Worm (Caenorhabditis elegans): ENCODE data around the gene K07H8.12.

DNA sequence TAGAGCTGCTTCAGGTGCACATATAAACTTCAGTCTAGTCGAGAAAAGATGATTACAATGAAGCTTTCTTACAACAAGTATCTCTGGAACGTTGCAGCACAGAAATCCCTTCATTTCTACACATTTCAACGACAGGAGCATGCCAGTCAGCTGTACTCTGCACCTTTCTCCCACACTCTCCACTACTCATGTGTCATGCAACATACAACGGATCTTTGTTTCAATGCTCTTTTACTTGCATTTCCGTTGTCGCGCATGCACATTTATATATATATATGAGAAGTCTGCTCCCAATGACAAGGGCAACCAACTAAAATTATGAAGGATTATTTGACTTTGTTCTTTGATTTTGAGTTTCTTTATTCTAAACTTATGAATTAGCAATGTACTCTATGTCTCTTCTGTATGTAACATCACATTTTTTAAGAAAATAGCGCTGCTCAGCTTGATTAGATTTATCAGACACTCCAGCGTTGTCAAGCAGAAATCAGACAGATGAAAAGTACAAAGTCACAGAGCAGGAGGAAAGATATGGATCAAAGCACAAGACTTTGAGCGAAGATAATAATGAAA is 41.3 kb downstream of the K07H8.12 start:
- TF ChIP-seq ztf-3 (GFP tag; optimal IDR thresholded peaks at IDR 0.05) (no peak), nhr-90 (tag; optimal IDR thresholded peaks at IDR 0.05) (no peak), unc-62 (GFP tag; optimal IDR thresholded peaks at IDR 0.05) (no peak), him-1 (tag; optimal IDR thresholded peaks at IDR 0.05) (no peak), nhr-120 (GFP tag; IDR thresholded peaks at IDR 0.05) (no peak), hlh-12 (tag; optimal IDR thresholded peaks at IDR 0.05) (no peak), lin-40 (tag; optimal IDR thresholded peaks at IDR 0.05) (no peak), lsl-1 (GFP tag; optimal IDR thresholded peaks at IDR 0.05) (no peak), unc-130 (GFP tag; optimal IDR thresholded peaks at IDR 0.05) (no peak), ets-4 (GFP tag; optimal IDR thresholded peaks at IDR 0.05) (no peak), snpc-4 (GFP tag; optimal IDR thresholded peaks at IDR 0.05) (no peak), snpc-4 (tag; optimal IDR thresholded peaks at IDR 0.05) (no peak)
